Fruit fly (Drosophila melanogaster): ENCODE results near the gene CG34133.
"Not testable (repeated sequence)": the region's sequence is repeated elsewhere in the genome, so short reads cannot be mapped to it uniquely, and the experiment has no call there.

DNA sequence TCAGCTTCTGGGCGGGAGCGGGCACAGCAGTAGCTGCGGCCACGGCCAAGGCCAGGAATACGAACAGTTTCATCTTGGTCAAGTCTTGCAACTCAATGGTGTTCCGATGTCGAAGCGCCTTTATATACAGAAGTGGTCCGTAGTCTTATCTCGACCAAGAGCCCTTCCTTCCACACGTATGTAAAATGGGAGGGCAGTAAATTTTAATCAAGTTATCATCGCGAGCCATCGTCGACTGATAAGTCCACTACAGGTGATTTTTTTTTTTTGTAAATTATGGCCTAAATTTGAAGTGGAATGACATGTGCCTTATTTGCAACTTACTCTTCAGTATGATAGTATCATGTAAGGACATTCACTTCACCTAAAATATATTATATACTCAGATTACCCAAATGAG, 55.4 kb downstream of the CG34133 start, which contains the start of gene Jon99Cii:
- not testable (repeated sequence) for TF ChIP-seq CTCF, CG8478 (optimal IDR thresholded peaks at IDR 0.05)
